Fruit fly (Drosophila melanogaster) whole organism, embryonic: ENCODE measurements around the gene CheB38c.

Source experiments
- CG10147 ChIP-seq: fragments of 200-800 bp; sonication (Bioruptor generic); optimal IDR thresholded peaks from 2 replicates; lab custom pipeline; 2019; ENCODE audit warnings: missing biosample characterization, mild to moderate bottlenecking, missing genetic modification characterization, moderate library complexity
- CG10267 ChIP-seq: fragments of 200-800 bp; sonication (Bioruptor generic); optimal IDR thresholded peaks from 2 replicates; lab custom pipeline; 2018; ENCODE audit warnings: missing biosample characterization, mild to moderate bottlenecking, missing genetic modification characterization, moderate library complexity
- CG11398 ChIP-seq: fragments of 200-800 bp; sonication (Bioruptor generic); optimal IDR thresholded peaks from 2 replicates; lab custom pipeline; 2016; ENCODE audit warnings: missing biosample characterization, missing genetic modification characterization
- CG11456 ChIP-seq: fragments of 200-800 bp; sonication (Bioruptor generic); IDR thresholded peaks from 3 replicates; pipeline ENCODE4 v1.3.6; 2022; ENCODE audit warnings: missing biosample characterization, missing genetic modification characterization
- CG11504 ChIP-seq: fragments of 200-800 bp; sonication (Bioruptor generic); optimal IDR thresholded peaks from 3 replicates; lab custom pipeline; 2019; ENCODE audit warnings: missing biosample characterization, mild to moderate bottlenecking, missing genetic modification characterization, moderate library complexity
- CG12769 ChIP-seq: fragments of 200-800 bp; sonication (Bioruptor generic); optimal IDR thresholded peaks from 2 replicates; lab custom pipeline; 2019; ENCODE audit warnings: missing biosample characterization, mild to moderate bottlenecking, missing genetic modification characterization, moderate library complexity
- CG13775 ChIP-seq: fragments of 200-800 bp; sonication (Bioruptor generic); optimal IDR thresholded peaks from 3 replicates; lab custom pipeline; 2017; ENCODE audit warnings: missing biosample characterization, mild to moderate bottlenecking, missing genetic modification characterization
- CG14441 ChIP-seq: fragments of 200-800 bp; sonication (Bioruptor generic); IDR thresholded peaks from 2 replicates; pipeline ENCODE4 v1.3.6; 2022; ENCODE audit warnings: missing biosample characterization, missing genetic modification characterization
- CG14860 ChIP-seq: fragments of 200-800 bp; sonication (Bioruptor generic); IDR thresholded peaks from 3 replicates; pipeline ENCODE4 v1.3.6; 2022; ENCODE audit warnings: missing biosample characterization, missing genetic modification characterization; ENCODE audit not compliant: partially characterized antibody
- CG18764 ChIP-seq: fragments of 200-800 bp; sonication (Bioruptor generic); optimal IDR thresholded peaks from 3 replicates; lab custom pipeline; 2016; ENCODE audit warnings: missing biosample characterization, missing genetic modification characterization
- CG30431 ChIP-seq: fragments of 200-800 bp; sonication (Bioruptor generic); optimal IDR thresholded peaks from 2 replicates; lab custom pipeline; 2017; ENCODE audit warnings: missing biosample characterization, missing genetic modification characterization
- CG31224 ChIP-seq: fragments of 200-800 bp; sonication (Bioruptor generic); IDR thresholded peaks from 2 replicates; pipeline ENCODE4 v1.3.6; 2022; ENCODE audit warnings: missing biosample characterization, missing genetic modification characterization
- CG34376 ChIP-seq: fragments of 200-800 bp; sonication (Bioruptor generic); optimal IDR thresholded peaks from 2 replicates; lab custom pipeline; 2018; ENCODE audit warnings: missing biosample characterization, mild to moderate bottlenecking, missing genetic modification characterization
- CG4707 ChIP-seq: fragments of 200-800 bp; sonication (Bioruptor generic); optimal IDR thresholded peaks from 2 replicates; lab custom pipeline; 2018; ENCODE audit warnings: missing biosample characterization, mild to moderate bottlenecking, missing genetic modification characterization, moderate library complexity
- CG6175 ChIP-seq: fragments of 200-800 bp; sonication (Bioruptor generic); IDR thresholded peaks from 3 replicates; pipeline ENCODE4 v1.3.6; 2022; ENCODE audit warnings: missing biosample characterization, missing genetic modification characterization
- CG6254 ChIP-seq: fragments of 200-800 bp; sonication (Bioruptor generic); optimal IDR thresholded peaks from 3 replicates; lab custom pipeline; 2017; ENCODE audit warnings: mild to moderate bottlenecking, missing biosample characterization, missing genetic modification reagents, missing genetic modification characterization
- CG7839 ChIP-seq: fragments of 200-800 bp; sonication (Bioruptor generic); optimal IDR thresholded peaks from 3 replicates; lab custom pipeline; 2018; ENCODE audit warnings: missing biosample characterization, mild to moderate bottlenecking, missing genetic modification characterization, moderate library complexity
- CG9437 ChIP-seq: fragments of 200-800 bp; sonication (Bioruptor generic); optimal IDR thresholded peaks from 2 replicates; lab custom pipeline; 2018; ENCODE audit warnings: missing biosample characterization, mild to moderate bottlenecking, missing genetic modification characterization
- D19A ChIP-seq: fragments of 200-800 bp; optimal IDR thresholded peaks from 3 replicates; lab custom pipeline; 2019; ENCODE audit warnings: missing biosample characterization, mild to moderate bottlenecking, missing genetic modification characterization, moderate library complexity
- Deaf1 ChIP-seq: fragments of 200-800 bp; optimal IDR thresholded peaks from 3 replicates; lab custom pipeline; 2019; ENCODE audit warnings: missing biosample characterization, mild to moderate bottlenecking, missing genetic modification characterization, moderate library complexity
- Fer1 ChIP-seq: fragments of 200-800 bp; sonication (Bioruptor generic); optimal IDR thresholded peaks from 2 replicates; lab custom pipeline; 2017; ENCODE audit warnings: missing biosample characterization, mild to moderate bottlenecking, missing genetic modification characterization
- Gsc ChIP-seq: fragments of 200-800 bp; sonication (Bioruptor generic); IDR thresholded peaks from 2 replicates; pipeline ENCODE4 v1.3.6; 2022; ENCODE audit warnings: missing biosample characterization, missing genetic modification characterization
- H2.0 ChIP-seq: fragments of 200-800 bp; sonication (Bioruptor generic); IDR thresholded peaks from 2 replicates; pipeline ENCODE4 v1.3.6; 2022; ENCODE audit warnings: missing biosample characterization, missing genetic modification characterization
- Hr78 ChIP-seq, 2 experiments: fragments of 200-800 bp in 1 of 2; fragments of >200 bp in 1 of 2; sonication (Bioruptor generic) in 1 of 2; optimal IDR thresholded peaks; 2 replicates each; lab custom pipeline; 2017 to 2019; ENCODE audit warnings: missing biosample characterization in 2 of 2, missing genetic modification characterization in 2 of 2, mild to moderate bottlenecking in 1 of 2, moderate library complexity in 1 of 2
- Lim3 ChIP-seq: fragments of 200-800 bp; sonication (Bioruptor generic); IDR thresholded peaks from 2 replicates; pipeline ENCODE4 v1.3.6; 2022; ENCODE audit warnings: missing biosample characterization, missing genetic modification characterization
- Lpt ChIP-seq: fragments of >200 bp; optimal IDR thresholded peaks from 2 replicates; lab custom pipeline; 2018; ENCODE audit warnings: missing biosample characterization, missing genetic modification characterization
- MTF-1 ChIP-seq: fragments of 200-800 bp; sonication (Bioruptor generic); optimal IDR thresholded peaks from 2 replicates; lab custom pipeline; 2018; ENCODE audit warnings: missing biosample characterization, mild to moderate bottlenecking, missing genetic modification characterization, borderline replicate concordance
- Med ChIP-seq: fragments of 200-800 bp; sonication (Bioruptor generic); peaks from one replicate; lab custom pipeline; 2016; ENCODE audit warnings: missing biosample characterization, missing genetic modification characterization, mild to moderate bottlenecking, inconsistent platforms, moderate library complexity
- Nf-YB ChIP-seq: fragments of 200-800 bp; sonication (Bioruptor generic); optimal IDR thresholded peaks from 3 replicates; lab custom pipeline; 2019; ENCODE audit warnings: missing biosample characterization, mild to moderate bottlenecking, missing genetic modification characterization, moderate library complexity
- Nf-YC ChIP-seq: fragments of 200-800 bp; optimal IDR thresholded peaks from 3 replicates; lab custom pipeline; 2019; ENCODE audit warnings: missing biosample characterization, mild to moderate bottlenecking, missing genetic modification characterization, moderate library complexity
- Poxn ChIP-seq: fragments of 200-800 bp; sonication (Bioruptor generic); IDR thresholded peaks from 2 replicates; pipeline ENCODE4 v1.3.6; 2022; ENCODE audit warnings: missing biosample characterization, missing genetic modification characterization
- TFAM ChIP-seq: fragments of 200-800 bp; sonication (Bioruptor generic); optimal IDR thresholded peaks from 2 replicates; lab custom pipeline; 2017; ENCODE audit warnings: missing biosample characterization, missing genetic modification characterization, inconsistent platforms
- YL-1 ChIP-seq: fragments of 200-800 bp; sonication (Bioruptor generic); optimal IDR thresholded peaks from 3 replicates; lab custom pipeline; 2017; ENCODE audit warnings: missing biosample characterization, mild to moderate bottlenecking, missing genetic modification characterization
- abd-A ChIP-seq: fragments of 200-800 bp; sonication (Bioruptor generic); optimal IDR thresholded peaks from 3 replicates; lab custom pipeline; 2019; ENCODE audit warnings: missing biosample characterization, mild to moderate bottlenecking, missing genetic modification characterization, moderate library complexity
- bowl ChIP-seq: fragments of 200-800 bp; sonication (Bioruptor generic); IDR thresholded peaks from 2 replicates; pipeline ENCODE4 v1.3.6; 2022; ENCODE audit warnings: missing biosample characterization, missing genetic modification characterization
- br ChIP-seq: fragments of >200 bp; optimal IDR thresholded peaks from 2 replicates; lab custom pipeline; 2017
- bsh ChIP-seq, 2 experiments: fragments of 200-800 bp; sonication (Bioruptor generic); optimal IDR thresholded peaks; 2 replicates each; lab custom pipeline; 2017 to 2018; ENCODE audit warnings: mild to moderate bottlenecking in 2 of 2, missing biosample characterization in 2 of 2, missing genetic modification characterization in 2 of 2, moderate library complexity in 1 of 2
- cato ChIP-seq: fragments of 200-800 bp; sonication (Bioruptor generic); optimal IDR thresholded peaks from 2 replicates; lab custom pipeline; 2016; ENCODE audit warnings: missing biosample characterization, missing genetic modification characterization, borderline replicate concordance
- chn ChIP-seq: fragments of 200-800 bp; sonication (Bioruptor generic); optimal IDR thresholded peaks from 2 replicates; lab custom pipeline; 2016; ENCODE audit warnings: missing biosample characterization, missing genetic modification characterization
- ewg ChIP-seq: fragments of 200-800 bp; sonication (Bioruptor generic); optimal IDR thresholded peaks from 3 replicates; lab custom pipeline; 2017; ENCODE audit warnings: mild to moderate bottlenecking, missing biosample characterization, missing genetic modification reagents, missing genetic modification characterization
- gsb ChIP-seq: fragments of 200-800 bp; sonication (Bioruptor generic); IDR thresholded peaks from 2 replicates; pipeline ENCODE4 v1.3.6; 2022; ENCODE audit warnings: missing biosample characterization, missing genetic modification characterization
- her ChIP-seq: fragments of 200-800 bp; sonication (Bioruptor generic); optimal IDR thresholded peaks from 2 replicates; lab custom pipeline; 2016; ENCODE audit warnings: missing biosample characterization, missing genetic modification characterization
- ken ChIP-seq: fragments of 200-800 bp; sonication (Bioruptor generic); IDR thresholded peaks from 3 replicates; pipeline ENCODE4 v1.3.6; 2022; ENCODE audit warnings: missing biosample characterization, missing genetic modification characterization
- pb ChIP-seq: fragments of 200-800 bp; sonication (Bioruptor generic); optimal IDR thresholded peaks from 3 replicates; lab custom pipeline; 2016; ENCODE audit warnings: missing biosample characterization, missing genetic modification characterization
- pros ChIP-seq: fragments of 200-800 bp; sonication (Bioruptor generic); optimal IDR thresholded peaks from 3 replicates; lab custom pipeline; 2019; ENCODE audit warnings: missing biosample characterization, mild to moderate bottlenecking, missing genetic modification characterization, moderate library complexity
- ro ChIP-seq: fragments of 200-800 bp; sonication (Bioruptor generic); IDR thresholded peaks from 2 replicates; pipeline ENCODE4 v1.3.6; 2022; ENCODE audit warnings: missing biosample characterization, missing genetic modification characterization
- slou ChIP-seq: fragments of 200-800 bp; sonication (Bioruptor generic); optimal IDR thresholded peaks from 3 replicates; lab custom pipeline; 2016; ENCODE audit warnings: missing biosample characterization, missing genetic modification characterization
- sug ChIP-seq: fragments of 200-800 bp; optimal IDR thresholded peaks from 2 replicates; lab custom pipeline; 2019; ENCODE audit warnings: missing biosample characterization, mild to moderate bottlenecking, missing genetic modification characterization, moderate library complexity
- tll ChIP-seq, 2 experiments: fragments of 200-800 bp in 1 of 2; fragments of >200 bp in 1 of 2; sonication (Bioruptor generic) in 1 of 2; optimal IDR thresholded peaks; 2 replicates each; lab custom pipeline; 2017 to 2019; ENCODE audit warnings: missing biosample characterization in 2 of 2, missing genetic modification characterization in 2 of 2, mild to moderate bottlenecking in 1 of 2, moderate library complexity in 1 of 2
- vfl ChIP-seq: fragments of 200-800 bp; sonication (Bioruptor generic); optimal IDR thresholded peaks from 2 replicates; lab custom pipeline; 2016; ENCODE audit warnings: missing biosample characterization, missing genetic modification characterization
- vvl ChIP-seq: fragments of 200-800 bp; sonication (Bioruptor generic); IDR thresholded peaks from 2 replicates; pipeline ENCODE4 v1.3.6; 2022; ENCODE audit warnings: missing biosample characterization, missing genetic modification characterization
- zfh1 ChIP-seq: fragments of 200-800 bp; sonication (Bioruptor generic); IDR thresholded peaks from 3 replicates; pipeline ENCODE4 v1.3.6; 2022; ENCODE audit warnings: missing biosample characterization, missing genetic modification characterization

CheB38c gene

dm6 chr2L:20822025-20822371, 1.3 kb upstream of the CheB38c start (continued):
- TF ChIP-seq TFAM (GFP tag; lab: Kevin White, UChicago): no peak
- TF ChIP-seq CG18764 (GFP tag; lab: Kevin White, UChicago): no peak
- no peak for TF ChIP-seq Gsc (GFP tag; lab: Robert Waterston, UW)
- TF ChIP-seq CG34376 (GFP tag; lab: Kevin White, UChicago): no peak
- TF ChIP-seq ro (GFP tag; lab: Robert Waterston, UW): no peak
- TF ChIP-seq Med (GFP tag; lab: Kevin White, UChicago): peak; percentile 12
- TF ChIP-seq zfh1 (GFP tag; lab: Robert Waterston, UW): no peak
- TF ChIP-seq Deaf1 (tag; lab: Kevin White, UChicago): peak; percentile 22
- no peak for TF ChIP-seq Poxn (GFP tag; lab: Robert Waterston, UW)
- peak; percentile 35; the same call in 1 of the 2 replicates for TF ChIP-seq bowl (GFP tag; lab: Robert Waterston, UW)
- no peak for TF ChIP-seq Nf-YB
- TF ChIP-seq D19A (tag; lab: Kevin White, UChicago): no peak
- TF ChIP-seq CG9437 (GFP tag; lab: Kevin White, UChicago): no peak
- TF ChIP-seq Lim3: no peak
- TF ChIP-seq MTF-1: no peak
- TF ChIP-seq pb (GFP tag; lab: Kevin White, UChicago): no peak
- 0 out of 3 replicates have a peak, but pooled peaks have one; percentile 68 for TF ChIP-seq CG6175 (GFP tag; lab: Robert Waterston, UW)
- no peak for TF ChIP-seq CG11456
- TF ChIP-seq YL-1: no peak
- no peak for TF ChIP-seq Lpt (GFP tag; lab: Kevin White, UChicago)
- TF ChIP-seq vvl: no peak
- TF ChIP-seq CG14441: no peak
- no peak for TF ChIP-seq CG31224
- TF ChIP-seq sug: peak; percentile 12
- no peak for TF ChIP-seq chn (GFP tag; lab: Kevin White, UChicago)
- TF ChIP-seq bsh (GFP tag; optimal IDR thresholded peaks at IDR 0.05; lab: Kevin White, UChicago): no peak
- no peak for TF ChIP-seq tll (GFP tag; optimal IDR thresholded peaks at IDR 0.05; lab: Kevin White, UChicago)
- no peak for TF ChIP-seq CG11398 (GFP tag; lab: Kevin White, UChicago)
- TF ChIP-seq br: no peak
- no peak for TF ChIP-seq CG10267 (tag; lab: Kevin White, UChicago)
- no peak for TF ChIP-seq CG7839 (tag; lab: Kevin White, UChicago)
- TF ChIP-seq slou (GFP tag; lab: Kevin White, UChicago): no peak
- TF ChIP-seq ewg (GFP tag; lab: Kevin White, UChicago): peak; percentile 64
- no peak for TF ChIP-seq Fer1 (GFP tag; lab: Kevin White, UChicago)
- peak; percentile 34 for TF ChIP-seq pros
- TF ChIP-seq gsb: no peak; the same call in 1 of the 2 replicates
- no peak for TF ChIP-seq CG4707 (GFP tag; lab: Kevin White, UChicago)
- TF ChIP-seq Hr78 (GFP tag; optimal IDR thresholded peaks at IDR 0.05; lab: Kevin White, UChicago): peak in 1 of 2 experiments; percentile 56
- no peak for TF ChIP-seq CG6254 (GFP tag; lab: Kevin White, UChicago)
- TF ChIP-seq abd-A (tag; lab: Kevin White, UChicago): peak; percentile 36
- no peak for TF ChIP-seq CG30431 (GFP tag; lab: Kevin White, UChicago)
- TF ChIP-seq CG12769: peak; percentile 50
- no peak for TF ChIP-seq H2.0 (GFP tag; lab: Robert Waterston, UW)
- no peak for TF ChIP-seq her (GFP tag; lab: Kevin White, UChicago)
- no peak for TF ChIP-seq cato (GFP tag; lab: Kevin White, UChicago)
- 0 out of 3 replicates have a peak, but pooled peaks have one; percentile 7 for TF ChIP-seq ken (GFP tag; lab: Robert Waterston, UW)
- TF ChIP-seq vfl (GFP tag; lab: Kevin White, UChicago): no peak
- no peak for TF ChIP-seq CG13775
- peak; percentile 28 for TF ChIP-seq CG10147 (GFP tag; lab: Kevin White, UChicago)
- no peak for TF ChIP-seq CG14860 (GFP tag; lab: Robert Waterston, UW)
- TF ChIP-seq CG11504 (tag; lab: Kevin White, UChicago): peak; percentile 88
- no peak for TF ChIP-seq Nf-YC (tag; lab: Kevin White, UChicago)
